Fruit fly (Drosophila melanogaster): ENCODE results near the gene m.
"Not testable (repeated sequence)": the region's sequence is repeated elsewhere in the genome, so short reads cannot be mapped to it uniquely, and the experiment has no call there.

The m gene

dm6 chrX:11753973-11754372, at the start of gene m:
TSS of gene m (plus strand) at chrX:11754273.
- not testable (repeated sequence) for TF ChIP-seq ap (GFP tag; IDR thresholded peaks at IDR 0.05); CG12071 (GFP tag; optimal IDR thresholded peaks at IDR 0.05); nmo (GFP tag; optimal IDR thresholded peaks at IDR 0.05)

DNA sequence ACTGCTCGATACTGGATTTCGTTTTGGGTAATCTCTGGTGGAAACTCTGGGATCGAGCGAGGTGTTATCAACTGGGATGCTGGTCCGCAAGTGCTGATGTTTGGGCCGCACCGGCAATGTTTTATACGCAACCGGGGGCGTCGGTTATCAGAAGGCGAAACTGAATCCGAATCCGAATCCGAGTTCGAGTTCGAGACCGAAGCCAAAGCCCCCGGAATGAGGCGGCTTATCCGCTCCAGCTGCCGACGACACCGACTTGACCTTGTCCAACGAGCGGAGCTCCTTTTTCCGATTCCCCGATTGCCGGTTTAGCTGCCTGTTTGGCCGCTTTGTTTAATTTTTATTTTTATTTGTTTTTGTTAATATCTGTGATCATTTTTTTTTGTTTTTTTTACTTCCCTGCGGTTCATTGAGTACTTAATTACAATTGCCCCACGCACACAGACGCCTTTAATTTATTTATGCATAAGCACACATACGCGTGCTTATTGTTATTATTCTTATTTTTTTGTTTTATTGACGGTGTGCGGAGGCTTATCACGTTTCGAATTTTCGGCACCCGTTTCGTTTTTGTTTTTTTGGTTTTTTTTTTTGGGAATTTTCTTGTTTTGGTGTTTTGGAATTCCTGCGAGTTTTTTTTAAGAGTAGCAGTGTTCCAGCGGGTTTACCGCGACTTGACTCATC, 49.0 kb upstream of the m start, which contains the start of gene CG2444:
CG2444 (minus strand) TSS at position 372 of the 684 bp plus-strand sequence.
- no peak for TF ChIP-seq twi (tag; optimal IDR thresholded peaks at IDR 0.05)
- peak; percentile 57 for TF ChIP-seq Deaf1 (tag; optimal IDR thresholded peaks at IDR 0.05)
- peak; percentile 55 for TF ChIP-seq lbe (GFP tag; optimal IDR thresholded peaks at IDR 0.05)
- peak; percentile 6 for TF ChIP-seq cg (GFP tag; optimal IDR thresholded peaks at IDR 0.05)
- no peak for TF ChIP-seq lola (GFP tag; optimal IDR thresholded peaks at IDR 0.05)
- peak; percentile 13 for TF ChIP-seq sug (tag; optimal IDR thresholded peaks at IDR 0.05)

- TF ChIP-seq knrl (GFP tag; IDR thresholded peaks at IDR 0.05; ENCODE audit: partially characterized antibody) (peak; percentile 84), pan (optimal IDR thresholded peaks at IDR 0.05) (no peak), pan (GFP tag; optimal IDR thresholded peaks at IDR 0.05 in 1 of 2, IDR thresholded peaks at IDR 0.05 in 1 of 2) (peak in 1 of 2 experiments; percentile 36), CG7556 (GFP tag; optimal IDR thresholded peaks at IDR 0.05) (peak; percentile 49), CG10147 (GFP tag; optimal IDR thresholded peaks at IDR 0.05) (no peak), CG33557 (GFP tag; optimal IDR thresholded peaks at IDR 0.05) (no peak), Dref (GFP tag; IDR thresholded peaks at IDR 0.05) (peak; percentile 98), Opbp (GFP tag; IDR thresholded peaks at IDR 0.05; ENCODE audit: partially characterized antibody) (peak; percentile 92), MESR4 (GFP tag; optimal IDR thresholded peaks at IDR 0.05) (peak; percentile 78), her (GFP tag; optimal IDR thresholded peaks at IDR 0.05) (peak; percentile 9), CG2712 (tag; optimal IDR thresholded peaks at IDR 0.05) (peak; percentile 2), CG6683 (GFP tag; optimal IDR thresholded peaks at IDR 0.05) (peak; percentile 21), vfl (GFP tag; optimal IDR thresholded peaks at IDR 0.05) (no peak), hb (GFP tag; IDR thresholded peaks at IDR 0.05; ENCODE audit: partially characterized antibody) (peak; percentile 83), CG6813 (GFP tag; optimal IDR thresholded peaks at IDR 0.05) (peak; percentile 30), Pdp1 (GFP tag; optimal IDR thresholded peaks at IDR 0.05) (peak in 1 of 2 experiments; percentile 67), gsb-n (tag; optimal IDR thresholded peaks at IDR 0.05) (no peak), CG13296 (GFP tag; optimal IDR thresholded peaks at IDR 0.05) (peak; percentile 16), Rfx (GFP tag; IDR thresholded peaks at IDR 0.05) (peak; percentile 35), nerfin-2 (GFP tag; IDR thresholded peaks at IDR 0.05; ENCODE audit: partially characterized antibody) (peak; percentile 82), Ssrp (tag; optimal IDR thresholded peaks at IDR 0.05) (peak; percentile 34), CG14860 (GFP tag; IDR thresholded peaks at IDR 0.05; ENCODE audit: partially characterized antibody) (peak; percentile 76), CG34224 (GFP tag; IDR thresholded peaks at IDR 0.05; ENCODE audit: partially characterized antibody) (peak; percentile 90), Atf6 (GFP tag; IDR thresholded peaks at IDR 0.05) (peak; percentile 49; the same call in 1 of the 2 replicates), Trl (optimal IDR thresholded peaks at IDR 0.05) (peak; percentile 35 to 56), Trl (GFP tag; optimal IDR thresholded peaks at IDR 0.05) (no peak), ci (GFP tag; IDR thresholded peaks at IDR 0.05) (0 out of 3 replicates have a peak, but pooled peaks have one; percentile 7), Sin3A (optimal IDR thresholded peaks at IDR 0.05) (peak; percentile 26), tna (GFP tag; IDR thresholded peaks at IDR 0.05; ENCODE audit: partially characterized antibody) (peak; percentile 88), so (GFP tag; IDR thresholded peaks at IDR 0.05) (0 out of 3 replicates have a peak, but pooled peaks have one; percentile 13), Ptx1 (GFP tag; IDR thresholded peaks at IDR 0.05) (0 out of 2 replicates have a peak, but pooled peaks have one; percentile 14), CG17829 (tag; optimal IDR thresholded peaks at IDR 0.05) (peak; percentile 19), odd (GFP tag; optimal IDR thresholded peaks at IDR 0.05) (peak; percentile 20), phol (tag; optimal IDR thresholded peaks at IDR 0.05) (peak; percentile 50)
These were observed 44.0 kb upstream of the m start, which contains the start of gene FucT6 for dm6 chrX:11709799-11710720. TSS of gene FucT6 (minus strand) at chrX:11709951.
